Fruit fly (Drosophila melanogaster) whole organism, embryonic: ENCODE measurements around the gene Glut4EF.
A peak's percentile ranks its signal among the peaks of the same experiment; 100 is the strongest.

Experiments
- Blimp-1 ChIP-seq: fragments of 200-800 bp; sonication (Bioruptor generic); optimal IDR thresholded peaks from 3 replicates; lab custom pipeline; 2018; ENCODE audit warnings: missing biosample characterization, missing genetic modification characterization, mild to moderate bottlenecking, moderate library complexity, missing genetic modification reagents
- Bteb2 ChIP-seq: fragments of 200-800 bp; sonication (Bioruptor generic); optimal IDR thresholded peaks from 2 replicates; lab custom pipeline; 2016; ENCODE audit warnings: missing biosample characterization, missing genetic modification characterization
- CG10267 ChIP-seq: fragments of 200-800 bp; sonication (Bioruptor generic); optimal IDR thresholded peaks from 2 replicates; lab custom pipeline; 2018; ENCODE audit warnings: missing biosample characterization, mild to moderate bottlenecking, missing genetic modification characterization, moderate library complexity
- CG10462 ChIP-seq: fragments of 200-800 bp; sonication (Bioruptor generic); optimal IDR thresholded peaks from 2 replicates; lab custom pipeline; 2016; ENCODE audit warnings: missing biosample characterization, missing genetic modification characterization
- CG11504 ChIP-seq: fragments of 200-800 bp; sonication (Bioruptor generic); optimal IDR thresholded peaks from 3 replicates; lab custom pipeline; 2019; ENCODE audit warnings: missing biosample characterization, mild to moderate bottlenecking, missing genetic modification characterization, moderate library complexity
- CG11560 ChIP-seq: fragments of 200-800 bp; sonication (Bioruptor generic); IDR thresholded peaks from 3 replicates; pipeline ENCODE4 v1.3.6; 2022; ENCODE audit warnings: missing biosample characterization, missing genetic modification characterization
- CG11695 ChIP-seq: fragments of 200-800 bp; sonication (Bioruptor generic); IDR thresholded peaks from 3 replicates; pipeline ENCODE4 v1.3.6; 2022; ENCODE audit warnings: missing biosample characterization, missing genetic modification characterization
- CG1832 ChIP-seq: fragments of 200-800 bp; sonication (Bioruptor generic); optimal IDR thresholded peaks from 2 replicates; lab custom pipeline; 2017; ENCODE audit warnings: missing biosample characterization, mild to moderate bottlenecking, missing genetic modification characterization, inconsistent platforms
- CG18764 ChIP-seq: fragments of 200-800 bp; sonication (Bioruptor generic); optimal IDR thresholded peaks from 3 replicates; lab custom pipeline; 2016; ENCODE audit warnings: missing biosample characterization, missing genetic modification characterization
- CG2712 ChIP-seq: fragments of 200-800 bp; optimal IDR thresholded peaks from 3 replicates; lab custom pipeline; 2019; ENCODE audit warnings: missing biosample characterization, mild to moderate bottlenecking, missing genetic modification characterization, moderate library complexity
- CG2889 ChIP-seq: fragments of 200-800 bp; sonication (Bioruptor generic); IDR thresholded peaks from 3 replicates; pipeline ENCODE4 v1.3.6; 2022; ENCODE audit warnings: missing biosample characterization, missing genetic modification characterization
- CG30020 ChIP-seq: fragments of 200-800 bp; optimal IDR thresholded peaks from 2 replicates; lab custom pipeline; 2019; ENCODE audit warnings: missing biosample characterization, mild to moderate bottlenecking, missing genetic modification characterization, moderate library complexity
- CG32532 ChIP-seq: fragments of 200-800 bp; sonication (Bioruptor generic); IDR thresholded peaks from 2 replicates; pipeline ENCODE4 v1.3.6; 2022; ENCODE audit warnings: missing biosample characterization, missing genetic modification characterization
- CG32772 ChIP-seq: fragments of 200-800 bp; sonication (Bioruptor generic); IDR thresholded peaks from 2 replicates; pipeline ENCODE4 v1.3.6; 2022; ENCODE audit warnings: missing biosample characterization, missing genetic modification characterization
- CG3281 ChIP-seq: fragments of 200-800 bp; sonication (Bioruptor generic); optimal IDR thresholded peaks from 3 replicates; lab custom pipeline; 2017; ENCODE audit warnings: missing biosample characterization, mild to moderate bottlenecking, missing genetic modification characterization
- CG3847 ChIP-seq: fragments of 200-800 bp; sonication (Bioruptor generic); IDR thresholded peaks from 2 replicates; pipeline ENCODE4 v1.3.6; 2022; ENCODE audit warnings: missing biosample characterization, missing genetic modification characterization
- CG4424 ChIP-seq: fragments of 200-800 bp; sonication (Bioruptor generic); optimal IDR thresholded peaks from 3 replicates; lab custom pipeline; 2016; ENCODE audit warnings: missing biosample characterization, missing genetic modification characterization
- CG6254 ChIP-seq: fragments of 200-800 bp; sonication (Bioruptor generic); optimal IDR thresholded peaks from 3 replicates; lab custom pipeline; 2017; ENCODE audit warnings: mild to moderate bottlenecking, missing biosample characterization, missing genetic modification reagents, missing genetic modification characterization
- CG8290 ChIP-seq, 3 experiments: fragments of 200-800 bp; sonication (Bioruptor generic); optimal IDR thresholded peaks; 2 replicates each; lab custom pipeline; 2016 to 2019; ENCODE audit warnings: missing biosample characterization in 3 of 3, missing genetic modification characterization in 3 of 3, mild to moderate bottlenecking in 2 of 3, moderate library complexity in 1 of 3
- CG8388 ChIP-seq: fragments of 200-800 bp; sonication (Bioruptor generic); optimal IDR thresholded peaks from 2 replicates; lab custom pipeline; 2019; ENCODE audit warnings: missing biosample characterization, mild to moderate bottlenecking, missing genetic modification characterization, moderate library complexity
- CG8478 ChIP-seq: fragments of >200 bp; optimal IDR thresholded peaks from 2 replicates; lab custom pipeline; 2018
- CG8765 ChIP-seq: fragments of 200-800 bp; sonication (Bioruptor generic); IDR thresholded peaks from 2 replicates; pipeline ENCODE4 v1.3.6; 2022; ENCODE audit warnings: missing biosample characterization, missing genetic modification characterization
- CG8924 ChIP-seq: fragments of 200-800 bp; optimal IDR thresholded peaks from 3 replicates; lab custom pipeline; 2019; ENCODE audit warnings: missing biosample characterization, mild to moderate bottlenecking, missing genetic modification characterization, moderate library complexity
- E2f1 ChIP-seq: fragments of 200-800 bp; sonication (Bioruptor generic); IDR thresholded peaks from 2 replicates; pipeline ENCODE4 v1.3.6; 2022; ENCODE audit warnings: missing biosample characterization, missing genetic modification characterization
- HHEX ChIP-seq: fragments of 200-800 bp; sonication (Bioruptor generic); optimal IDR thresholded peaks from 3 replicates; lab custom pipeline; 2017; ENCODE audit warnings: missing biosample characterization, mild to moderate bottlenecking, missing genetic modification characterization, missing genetic modification reagents
- Hr51 ChIP-seq, 2 experiments: fragments of 200-800 bp; sonication (Bioruptor generic); optimal IDR thresholded peaks; 2 replicates in 1 of 2; 3 replicates in 1 of 2; lab custom pipeline; 2016 to 2018; ENCODE audit warnings: missing biosample characterization in 2 of 2, missing genetic modification characterization in 2 of 2, mild to moderate bottlenecking in 1 of 2, moderate library complexity in 1 of 2
- Lhr ChIP-seq: fragments of 200-800 bp; sonication (Bioruptor generic); optimal IDR thresholded peaks from 3 replicates; lab custom pipeline; 2017; ENCODE audit warnings: mild to moderate bottlenecking, missing biosample characterization, missing genetic modification reagents, missing genetic modification characterization
- Lim3 ChIP-seq: fragments of 200-800 bp; sonication (Bioruptor generic); IDR thresholded peaks from 2 replicates; pipeline ENCODE4 v1.3.6; 2022; ENCODE audit warnings: missing biosample characterization, missing genetic modification characterization
- NFAT ChIP-seq: fragments of 200-800 bp; sonication (Bioruptor generic); IDR thresholded peaks from 2 replicates; pipeline ENCODE4 v1.3.6; 2022; ENCODE audit warnings: missing biosample characterization, missing genetic modification characterization
- Oli ChIP-seq: fragments of 200-800 bp; sonication (Bioruptor generic); optimal IDR thresholded peaks from 2 replicates; lab custom pipeline; 2018; ENCODE audit warnings: missing biosample characterization, mild to moderate bottlenecking, missing genetic modification characterization, moderate library complexity
- Rx ChIP-seq: fragments of 200-800 bp; sonication (Bioruptor generic); IDR thresholded peaks from 2 replicates; pipeline ENCODE4 v1.3.6; 2022; ENCODE audit warnings: missing biosample characterization, missing genetic modification characterization
- Sox102F ChIP-seq: fragments of 200-800 bp; sonication (Bioruptor generic); optimal IDR thresholded peaks from 2 replicates; lab custom pipeline; 2018; ENCODE audit warnings: missing biosample characterization, mild to moderate bottlenecking, missing genetic modification characterization, moderate library complexity
- Spps ChIP-seq: fragments of 200-800 bp; sonication (Bioruptor generic); optimal IDR thresholded peaks from 2 replicates; lab custom pipeline; 2018; ENCODE audit warnings: missing biosample characterization, mild to moderate bottlenecking, missing genetic modification characterization
- ap ChIP-seq: fragments of 200-800 bp; sonication (Bioruptor generic); IDR thresholded peaks from 2 replicates; pipeline ENCODE4 v1.3.6; 2022; ENCODE audit warnings: missing biosample characterization, missing genetic modification characterization
- crol ChIP-seq: fragments of 200-800 bp; sonication (Bioruptor generic); IDR thresholded peaks from 2 replicates; pipeline ENCODE4 v1.3.6; 2022; ENCODE audit warnings: missing biosample characterization, missing genetic modification characterization
- dati ChIP-seq: fragments of 200-800 bp; sonication (Bioruptor generic); IDR thresholded peaks from 2 replicates; pipeline ENCODE4 v1.3.6; 2022; ENCODE audit warnings: missing biosample characterization, missing genetic modification characterization
- en ChIP-seq: fragments of 200-800 bp; sonication (Bioruptor generic); optimal IDR thresholded peaks from 2 replicates; lab custom pipeline; 2016; ENCODE audit warnings: missing biosample characterization, missing genetic modification characterization
- eve ChIP-seq, 2 experiments: fragments of >200 bp; optimal IDR thresholded peaks; 2 replicates each; lab custom pipeline; 2017; ENCODE audit warnings: missing biosample characterization in 2 of 2, missing genetic modification characterization in 2 of 2
- fd96Cb ChIP-seq: fragments of 200-800 bp; sonication (Bioruptor generic); optimal IDR thresholded peaks from 2 replicates; lab custom pipeline; 2018; ENCODE audit warnings: missing biosample characterization, mild to moderate bottlenecking, missing genetic modification characterization, moderate library complexity
- fu2 ChIP-seq: fragments of 200-800 bp; sonication (Bioruptor generic); optimal IDR thresholded peaks from 2 replicates; lab custom pipeline; 2016; ENCODE audit warnings: missing biosample characterization, missing genetic modification characterization
- gce ChIP-seq: fragments of 200-800 bp; sonication (Bioruptor generic); IDR thresholded peaks from 3 replicates; pipeline ENCODE4 v1.3.6; 2022; ENCODE audit warnings: missing biosample characterization, missing genetic modification characterization
- gsb ChIP-seq: fragments of 200-800 bp; sonication (Bioruptor generic); IDR thresholded peaks from 2 replicates; pipeline ENCODE4 v1.3.6; 2022; ENCODE audit warnings: missing biosample characterization, missing genetic modification characterization
- jumu ChIP-seq: fragments of 200-800 bp; sonication (Bioruptor generic); optimal IDR thresholded peaks from 3 replicates; lab custom pipeline; 2016; ENCODE audit warnings: missing biosample characterization, missing genetic modification characterization
- knrl ChIP-seq: fragments of 200-800 bp; sonication (Bioruptor generic); IDR thresholded peaks from 3 replicates; pipeline ENCODE4 v1.3.6; 2022; ENCODE audit warnings: missing biosample characterization, missing genetic modification characterization; ENCODE audit not compliant: partially characterized antibody
- lmd ChIP-seq: fragments of 200-800 bp; sonication (Bioruptor generic); IDR thresholded peaks from 2 replicates; pipeline ENCODE4 v1.3.6; 2022; ENCODE audit warnings: missing biosample characterization, missing genetic modification characterization
- mam ChIP-seq: fragments of 200-800 bp; sonication (Bioruptor generic); optimal IDR thresholded peaks from 3 replicates; lab custom pipeline; 2016; ENCODE audit warnings: missing biosample characterization, missing genetic modification characterization
- row ChIP-seq: fragments of 200-800 bp; sonication (Bioruptor generic); IDR thresholded peaks from 3 replicates; pipeline ENCODE4 v1.3.6; 2022; ENCODE audit warnings: missing biosample characterization, missing genetic modification characterization
- sens ChIP-seq: fragments of 200-800 bp; sonication (Bioruptor generic); peaks from one replicate; lab custom pipeline; 2016; ENCODE audit warnings: missing biosample characterization, missing genetic modification characterization
- trh ChIP-seq: fragments of 200-800 bp; sonication (Bioruptor generic); optimal IDR thresholded peaks from 2 replicates; lab custom pipeline; 2016; ENCODE audit warnings: missing biosample characterization, missing genetic modification characterization
- zen ChIP-seq: fragments of 200-800 bp; sonication (Bioruptor generic); optimal IDR thresholded peaks from 3 replicates; lab custom pipeline; 2018; ENCODE audit warnings: missing biosample characterization, mild to moderate bottlenecking, missing genetic modification characterization, moderate library complexity
- zfh2 ChIP-seq: fragments of 200-800 bp; sonication (Bioruptor generic); optimal IDR thresholded peaks from 2 replicates; lab custom pipeline; 2016; ENCODE audit warnings: missing biosample characterization, missing genetic modification characterization

Gene Glut4EF

DNA sequence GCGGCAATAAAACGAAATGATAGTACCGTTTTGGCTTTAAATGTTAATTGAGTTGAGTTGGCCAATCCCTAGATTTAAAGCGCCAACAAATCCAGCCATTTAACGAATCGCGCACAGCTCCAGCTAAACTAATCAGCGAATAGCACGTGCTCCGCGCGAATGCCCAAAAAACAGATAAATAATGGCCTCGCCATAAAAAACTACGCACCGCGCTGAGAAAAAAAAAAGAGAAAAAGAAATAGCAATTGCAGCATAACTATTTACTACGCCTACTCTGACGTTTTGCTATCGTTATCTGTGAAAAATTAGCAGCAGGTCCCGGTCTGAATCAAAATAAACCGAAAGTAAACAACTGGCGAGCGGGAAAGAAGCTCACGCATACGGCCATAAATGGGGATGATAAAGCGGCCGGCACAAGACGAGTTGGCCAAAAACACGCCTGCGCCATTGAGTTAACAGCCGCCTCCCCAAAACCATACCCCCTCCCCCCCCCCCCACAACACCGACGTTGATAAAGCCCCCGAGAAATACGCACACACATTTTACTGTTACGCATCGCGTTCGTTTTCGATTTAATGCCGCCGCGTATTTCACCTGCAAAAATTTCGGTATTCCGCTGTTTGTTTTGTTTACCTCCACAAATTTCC is 65.0 kb downstream of the Glut4EF start (continued):
- TF ChIP-seq CG10462: no peak
- no peak for TF ChIP-seq CG8478 (lab: Kevin White, UChicago)
- no peak for TF ChIP-seq CG11695
- TF ChIP-seq jumu (GFP tag; lab: Kevin White, UChicago): no peak
- no peak for TF ChIP-seq fu2 (GFP tag; lab: Kevin White, UChicago)
- no peak for TF ChIP-seq Oli (tag; lab: Kevin White, UChicago)
- TF ChIP-seq ap (GFP tag; lab: Robert Waterston, UW): no peak
- TF ChIP-seq en (GFP tag; lab: Kevin White, UChicago): no peak
- TF ChIP-seq CG6254 (GFP tag; lab: Kevin White, UChicago): no peak
- no peak for TF ChIP-seq zfh2
- no peak for TF ChIP-seq Lhr (GFP tag; lab: Kevin White, UChicago)
- no peak for TF ChIP-seq CG8765 (GFP tag; lab: Robert Waterston, UW)
- no peak for TF ChIP-seq CG3847 (GFP tag; lab: Robert Waterston, UW)
- peak; percentile 31 for TF ChIP-seq CG3281 (GFP tag; lab: Kevin White, UChicago)
- no peak for TF ChIP-seq Lim3 (GFP tag; lab: Robert Waterston, UW)
- no peak for TF ChIP-seq HHEX (GFP tag; lab: Kevin White, UChicago)
- TF ChIP-seq lmd (GFP tag; lab: Robert Waterston, UW): no peak
- TF ChIP-seq NFAT (GFP tag; lab: Robert Waterston, UW): 0 out of 2 replicates have a peak, but pooled peaks have one; percentile 33
- no peak for TF ChIP-seq row (GFP tag; lab: Robert Waterston, UW)
- no peak for TF ChIP-seq CG4424 (GFP tag; lab: Kevin White, UChicago)
- no peak for TF ChIP-seq Bteb2 (GFP tag; lab: Kevin White, UChicago)
- TF ChIP-seq CG11560 (tag; lab: Robert Waterston, UW): no peak
- no peak for TF ChIP-seq gsb
- no peak for TF ChIP-seq Rx
- TF ChIP-seq fd96Cb (tag; lab: Kevin White, UChicago): no peak
- no peak for TF ChIP-seq CG1832 (GFP tag; lab: Kevin White, UChicago)
- no peak for TF ChIP-seq CG8290 (GFP tag; optimal IDR thresholded peaks at IDR 0.05; lab: Kevin White, UChicago)
- peak in 1 of 2 experiments; percentile 25 for TF ChIP-seq CG8290 (tag; optimal IDR thresholded peaks at IDR 0.05; lab: Kevin White, UChicago)
- TF ChIP-seq gce (GFP tag; lab: Robert Waterston, UW): no peak
- no peak for TF ChIP-seq zen (tag; lab: Kevin White, UChicago)
- no peak for TF ChIP-seq CG18764 (GFP tag; lab: Kevin White, UChicago)
- no peak for TF ChIP-seq Sox102F
- TF ChIP-seq CG32772 (GFP tag; lab: Robert Waterston, UW): no peak
- TF ChIP-seq Spps (tag; lab: Kevin White, UChicago): no peak
- 0 out of 2 replicates have a peak, but pooled peaks have one; percentile 25 for TF ChIP-seq CG32532
- no peak for TF ChIP-seq CG10267 (tag; lab: Kevin White, UChicago)
- peak; percentile 85 for TF ChIP-seq crol (GFP tag; lab: Robert Waterston, UW)
- no peak for TF ChIP-seq CG8924 (tag; lab: Kevin White, UChicago)
- 0 out of 2 replicates have a peak, but pooled peaks have one; percentile 14 for TF ChIP-seq E2f1 (GFP tag; lab: Robert Waterston, UW)
- TF ChIP-seq CG8388 (GFP tag; lab: Kevin White, UChicago): no peak
- TF ChIP-seq eve (GFP tag; optimal IDR thresholded peaks at IDR 0.05; lab: Kevin White, UChicago): no peak
- TF ChIP-seq mam: no peak
- no peak for TF ChIP-seq sens (GFP tag; lab: Kevin White, UChicago)
- no peak for TF ChIP-seq Blimp-1 (GFP tag; lab: Kevin White, UChicago)
- no peak for TF ChIP-seq CG2712 (tag; lab: Kevin White, UChicago)
- TF ChIP-seq trh (GFP tag; lab: Kevin White, UChicago): no peak
- TF ChIP-seq Hr51 (GFP tag; optimal IDR thresholded peaks at IDR 0.05; lab: Kevin White, UChicago): no peak
- TF ChIP-seq CG2889 (GFP tag; lab: Robert Waterston, UW): no peak
- TF ChIP-seq dati (GFP tag; lab: Robert Waterston, UW): no peak
- no peak for TF ChIP-seq knrl (GFP tag; lab: Robert Waterston, UW)
- TF ChIP-seq CG11504 (tag; lab: Kevin White, UChicago): no peak
- no peak for TF ChIP-seq CG30020
